Fruit fly (Drosophila melanogaster) whole organism, adult: ENCODE results near the gene CG14104.

Source experiments
- CG11617 ChIP-seq: fragments of 200-800 bp; sonication (Bioruptor generic); optimal IDR thresholded peaks from 2 replicates; lab custom pipeline; 2017; ENCODE audit warnings: mild to moderate bottlenecking, missing biosample characterization, missing genetic modification reagents, missing genetic modification characterization
- CG12768 ChIP-seq: fragments of 200-800 bp; sonication (Bioruptor generic); optimal IDR thresholded peaks from 2 replicates; lab custom pipeline; 2017; ENCODE audit warnings: missing biosample characterization, missing genetic modification characterization, mild to moderate bottlenecking, moderate library complexity, missing genetic modification reagents
- CG14711 ChIP-seq: fragments of 200-800 bp; sonication (Bioruptor generic); optimal IDR thresholded peaks from 2 replicates; lab custom pipeline; 2018; ENCODE audit warnings: missing biosample characterization, mild to moderate bottlenecking, missing genetic modification characterization, moderate library complexity
- CG1620 ChIP-seq: fragments of 200-800 bp; sonication (Bioruptor generic); optimal IDR thresholded peaks from 2 replicates; lab custom pipeline; 2016; ENCODE audit warnings: missing biosample characterization, missing genetic modification characterization
- CG33017 ChIP-seq: fragments of 200-800 bp; sonication (Bioruptor generic); optimal IDR thresholded peaks from 2 replicates; lab custom pipeline; 2018; ENCODE audit warnings: missing biosample characterization, mild to moderate bottlenecking, missing genetic modification characterization, moderate library complexity
- CG5204 ChIP-seq: fragments of 200-800 bp; sonication (Bioruptor generic); optimal IDR thresholded peaks from 2 replicates; lab custom pipeline; 2016; ENCODE audit warnings: missing biosample characterization, missing genetic modification characterization
- CG7045 ChIP-seq: fragments of 200-800 bp; sonication (Bioruptor generic); optimal IDR thresholded peaks from 2 replicates; lab custom pipeline; 2017; ENCODE audit warnings: missing biosample characterization, mild to moderate bottlenecking, missing genetic modification characterization
- CG7101 ChIP-seq: fragments of 200-800 bp; sonication (Bioruptor generic); optimal IDR thresholded peaks from 2 replicates; lab custom pipeline; 2018; ENCODE audit warnings: missing biosample characterization, mild to moderate bottlenecking, missing genetic modification characterization, moderate library complexity
- Clk ChIP-seq: fragments of 200-800 bp; sonication (Bioruptor generic); optimal IDR thresholded peaks from 2 replicates; lab custom pipeline; 2017; ENCODE audit warnings: missing biosample characterization, missing genetic modification characterization
- Crg-1 ChIP-seq: fragments of 200-800 bp; sonication (Bioruptor generic); optimal IDR thresholded peaks from 2 replicates; lab custom pipeline; 2016; ENCODE audit warnings: missing biosample characterization, missing genetic modification characterization
- Hr96 ChIP-seq: fragments of 200-800 bp; sonication (Bioruptor generic); optimal IDR thresholded peaks from 2 replicates; lab custom pipeline; 2016; ENCODE audit warnings: missing biosample characterization, missing genetic modification characterization
- Mnt ChIP-seq: fragments of 200-800 bp; sonication (Bioruptor generic); optimal IDR thresholded peaks from 2 replicates; lab custom pipeline; 2016; ENCODE audit warnings: missing biosample characterization, mild to moderate bottlenecking, missing genetic modification characterization
- bab1 ChIP-seq: fragments of 200-800 bp; sonication (Bioruptor generic); optimal IDR thresholded peaks from 3 replicates; lab custom pipeline; 2019; ENCODE audit warnings: missing biosample characterization, mild to moderate bottlenecking, missing genetic modification characterization, moderate library complexity
- cic ChIP-seq: fragments of 200-800 bp; sonication (Bioruptor generic); optimal IDR thresholded peaks from 2 replicates; lab custom pipeline; 2017; ENCODE audit warnings: missing biosample characterization, mild to moderate bottlenecking, missing genetic modification characterization, moderate library complexity
- cnc ChIP-seq, 2 experiments: fragments of >200 bp; optimal IDR thresholded peaks; 2 replicates each; lab custom pipeline; 2017
- kay ChIP-seq: fragments of 200-800 bp; sonication (Bioruptor generic); peaks from one replicate; lab custom pipeline; 2016; ENCODE audit warnings: missing biosample characterization, missing genetic modification characterization, borderline replicate concordance
- ovo ChIP-seq: fragments of 200-800 bp; sonication (Bioruptor generic); optimal IDR thresholded peaks from 2 replicates; lab custom pipeline; 2016; ENCODE audit warnings: missing biosample characterization, missing genetic modification characterization
- pad ChIP-seq: fragments of 200-800 bp; sonication (Bioruptor generic); optimal IDR thresholded peaks from 3 replicates; lab custom pipeline; 2017; ENCODE audit warnings: missing biosample characterization, missing genetic modification characterization, mild to moderate bottlenecking, moderate library complexity, missing genetic modification reagents
- tj ChIP-seq: fragments of 200-800 bp; sonication (Bioruptor generic); optimal IDR thresholded peaks from 3 replicates; lab custom pipeline; 2017; ENCODE audit warnings: missing biosample characterization, mild to moderate bottlenecking, missing genetic modification characterization, moderate library complexity
- toe ChIP-seq: fragments of 200-800 bp; sonication (Bioruptor generic); optimal IDR thresholded peaks from 2 replicates; lab custom pipeline; 2016; ENCODE audit warnings: missing biosample characterization, missing genetic modification characterization

The CG14104 gene

DNA sequence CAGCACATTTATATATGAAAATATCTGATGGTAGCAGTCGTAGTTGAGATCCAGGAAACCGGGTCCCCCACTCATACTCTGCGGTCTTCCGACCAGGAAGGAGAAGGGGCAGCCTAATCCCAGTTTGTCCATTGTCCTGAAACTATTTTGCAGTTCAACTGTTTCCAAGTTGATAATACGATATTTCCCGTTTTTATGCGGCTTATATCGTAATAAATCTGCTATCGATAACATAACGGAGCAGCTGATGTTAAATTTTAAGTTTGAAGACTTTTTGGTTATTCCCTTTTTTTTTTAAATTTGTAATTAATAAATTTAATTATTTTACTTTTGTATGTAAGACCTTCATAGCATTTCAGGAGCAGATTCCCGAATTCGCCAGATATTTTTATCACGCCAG is 5.9 kb downstream of the CG14104 start, which contains the start of gene CG14102:
Gene CG14102 (minus strand): TSS at position 187 of the 400 bp plus-strand sequence.
- TF ChIP-seq CG14711, result no peak
- no peak for TF ChIP-seq CG12768 (GFP tag; lab: Kevin White, UChicago)
- TF ChIP-seq Clk (GFP tag; lab: Kevin White, UChicago), result no peak
- TF ChIP-seq CG11617 (GFP tag; lab: Kevin White, UChicago), result no peak
- no peak for TF ChIP-seq Hr96 (GFP tag; lab: Kevin White, UChicago)
- TF ChIP-seq CG7045 (GFP tag; lab: Kevin White, UChicago), result no peak
- TF ChIP-seq ovo (GFP tag; lab: Kevin White, UChicago), result no peak
- no peak for TF ChIP-seq Crg-1 (GFP tag; lab: Kevin White, UChicago)
- no peak for TF ChIP-seq CG5204
- TF ChIP-seq CG1620 (GFP tag; lab: Kevin White, UChicago), result no peak
- TF ChIP-seq kay (GFP tag; lab: Kevin White, UChicago), result no peak
- TF ChIP-seq bab1, result no peak
- no peak for TF ChIP-seq CG33017 (tag; lab: Kevin White, UChicago)

DNA sequence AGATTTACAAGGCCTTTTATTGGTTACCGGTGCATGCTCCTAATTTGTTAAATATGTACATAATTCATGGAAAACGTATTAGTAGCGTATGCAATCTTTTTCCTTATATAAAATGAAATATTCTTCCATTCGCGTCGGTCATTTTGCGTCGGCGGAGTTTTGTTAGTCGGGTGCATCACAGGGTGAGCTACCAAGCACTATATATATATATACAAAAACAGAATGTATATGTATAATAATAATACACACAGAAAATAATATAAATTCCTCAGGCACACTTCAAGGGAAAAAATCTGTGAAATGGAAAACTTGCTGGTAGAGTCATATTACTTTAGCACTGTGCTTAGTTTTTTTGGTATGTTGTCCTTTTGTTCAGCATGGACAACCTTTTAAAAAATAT is 8.0 kb downstream of the CG14104 start, which contains the start of gene Ir76a:
Gene Ir76a (plus strand): TSS at position 301 of the 400 bp plus-strand sequence.
- TF ChIP-seq bab1 (no peak), Hr96 (GFP tag; lab: Kevin White, UChicago) (no peak), pad (no peak), CG5204 (no peak), Crg-1 (GFP tag; lab: Kevin White, UChicago) (no peak), tj (GFP tag; lab: Kevin White, UChicago) (peak; percentile 25)

DNA sequence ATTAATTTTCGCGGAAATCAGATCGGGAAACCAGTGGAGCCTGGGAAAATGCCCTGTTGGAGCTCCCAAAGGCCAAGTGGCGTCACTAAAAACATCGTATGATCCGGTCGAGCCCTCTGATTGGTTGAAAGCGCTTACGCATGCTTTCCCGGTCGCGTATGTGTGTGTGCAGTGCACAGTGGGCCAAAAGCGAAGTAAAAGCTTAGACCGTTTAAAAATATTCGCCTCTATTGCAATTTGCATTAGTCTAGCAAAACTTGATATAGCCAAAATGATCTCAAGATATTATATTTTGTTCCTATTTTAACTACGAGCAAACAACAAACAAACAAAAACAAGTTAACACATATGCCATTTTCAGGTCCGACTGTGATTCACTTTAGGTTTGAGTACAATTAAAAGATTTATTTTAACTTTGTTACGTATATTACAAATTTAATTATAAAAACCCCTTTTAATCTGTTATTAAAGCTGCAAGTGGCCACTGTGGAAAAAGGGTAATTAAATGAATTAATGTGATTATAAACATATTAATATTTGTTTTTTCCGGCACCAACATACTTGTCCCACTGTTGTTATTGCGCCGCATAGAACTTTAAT is 12.7 kb downstream of the CG14104 start:
- TF ChIP-seq Clk (GFP tag; lab: Kevin White, UChicago) (peak; percentile 69), CG7101 (peak; percentile 84), toe (GFP tag; lab: Kevin White, UChicago) (peak; percentile 86), Mnt (GFP tag; lab: Kevin White, UChicago) (peak; percentile 82), CG14711 (peak; percentile 59), tj (GFP tag; lab: Kevin White, UChicago) (peak; percentile 80), CG11617 (GFP tag; lab: Kevin White, UChicago) (peak; percentile 96), Crg-1 (GFP tag; lab: Kevin White, UChicago) (peak; percentile 85), cnc (optimal IDR thresholded peaks at IDR 0.05; lab: Kevin White, UChicago) (no peak), CG1620 (GFP tag; lab: Kevin White, UChicago) (peak; percentile 75), Hr96 (GFP tag; lab: Kevin White, UChicago) (peak; percentile 78), CG12768 (GFP tag; lab: Kevin White, UChicago) (peak; percentile 89), ovo (GFP tag; lab: Kevin White, UChicago) (peak; percentile 61), CG33017 (tag; lab: Kevin White, UChicago) (peak; percentile 87), CG7045 (GFP tag; lab: Kevin White, UChicago) (peak; percentile 90), kay (GFP tag; lab: Kevin White, UChicago) (peak; percentile 98), pad (peak; percentile 71), bab1 (peak; percentile 91), CG5204 (no peak), cic (peak; percentile 66)

DNA sequence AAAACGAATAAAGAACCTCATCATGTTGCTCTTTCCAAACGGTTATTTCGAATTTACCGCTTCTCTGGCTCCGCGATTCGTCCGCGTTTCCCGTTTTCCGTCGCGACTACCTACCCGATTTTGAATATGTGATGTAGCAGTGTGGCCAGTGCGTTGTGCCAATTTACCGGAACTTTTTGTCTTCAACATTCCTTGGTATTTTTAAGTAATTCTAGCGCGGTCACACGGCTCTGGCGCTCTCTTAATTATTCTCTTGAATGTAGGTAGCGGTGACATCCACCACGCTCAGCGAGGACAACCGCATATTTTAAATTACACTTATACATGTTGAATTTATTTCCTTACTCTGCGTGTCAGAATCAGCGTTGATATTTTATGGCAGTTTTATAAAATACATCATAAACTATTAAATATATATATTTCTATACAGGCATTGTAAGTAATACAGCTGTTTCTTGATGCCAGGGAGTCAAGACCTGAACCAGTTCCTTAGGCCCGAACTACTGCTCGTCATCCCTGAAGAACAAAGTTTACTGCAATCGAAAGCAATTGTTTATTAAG is 13.5 kb downstream of the CG14104 start, which contains the start of the genes CG42637, Gyc76C and SREBP:
Gene CG42637 (minus strand): TSS at position 132 of the 561 bp plus-strand sequence.
Gene Gyc76C (minus strand): TSS at position 132 of the 561 bp plus-strand sequence.
Gene SREBP (plus strand): TSS at position 498 of the 561 bp plus-strand sequence.
- TF ChIP-seq Crg-1 (GFP tag; lab: Kevin White, UChicago) (no peak), bab1 (peak; percentile 31), kay (GFP tag; lab: Kevin White, UChicago) (peak; percentile 90), ovo (GFP tag; lab: Kevin White, UChicago) (peak; percentile 81), tj (GFP tag; lab: Kevin White, UChicago) (peak; percentile 42)

DNA sequence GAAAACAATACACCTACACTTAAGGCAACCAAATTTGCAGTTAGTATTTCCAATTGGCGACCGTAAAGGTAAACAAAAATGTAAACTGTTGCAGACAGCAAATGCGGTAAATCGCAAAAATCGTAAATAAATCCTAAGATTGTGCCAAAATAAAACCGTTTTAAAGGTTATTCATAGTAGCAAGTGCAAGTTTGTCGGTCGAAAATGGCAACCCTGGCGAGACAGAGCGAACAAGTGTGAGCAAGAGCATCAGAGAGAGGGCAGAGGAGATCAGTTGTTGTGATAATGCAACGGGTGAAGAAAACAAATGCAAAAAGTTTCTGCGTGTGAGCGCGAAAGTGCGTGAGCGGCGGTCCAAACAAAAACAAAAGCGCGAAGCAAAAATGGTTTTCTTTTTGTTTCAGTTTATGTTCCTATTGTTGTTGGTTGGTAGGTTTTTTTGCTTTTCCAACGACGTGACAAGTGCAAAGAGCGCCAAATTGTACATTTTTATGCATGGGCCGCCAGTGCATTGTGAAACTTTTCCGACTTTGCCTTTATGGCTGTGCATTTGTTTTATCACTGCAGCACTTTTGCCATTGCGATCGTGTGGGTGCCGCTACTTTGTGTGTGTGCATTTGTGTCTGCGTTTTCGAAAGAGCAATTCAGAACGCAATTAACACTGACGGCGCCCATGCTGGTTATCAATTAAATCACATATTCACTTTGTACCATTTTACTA is 14.1 kb downstream of the CG14104 start:
- TF ChIP-seq Crg-1 (GFP tag; lab: Kevin White, UChicago) (no peak), tj (GFP tag; lab: Kevin White, UChicago) (peak; percentile 58), CG14711 (peak; percentile 91), CG1620 (GFP tag; lab: Kevin White, UChicago) (no peak), Hr96 (GFP tag; lab: Kevin White, UChicago) (no peak), CG12768 (GFP tag; lab: Kevin White, UChicago) (peak; percentile 65), kay (GFP tag; lab: Kevin White, UChicago) (no peak), bab1 (no peak), cnc (optimal IDR thresholded peaks at IDR 0.05; lab: Kevin White, UChicago) (no peak), cic (no peak), ovo (GFP tag; lab: Kevin White, UChicago) (no peak)

DNA sequence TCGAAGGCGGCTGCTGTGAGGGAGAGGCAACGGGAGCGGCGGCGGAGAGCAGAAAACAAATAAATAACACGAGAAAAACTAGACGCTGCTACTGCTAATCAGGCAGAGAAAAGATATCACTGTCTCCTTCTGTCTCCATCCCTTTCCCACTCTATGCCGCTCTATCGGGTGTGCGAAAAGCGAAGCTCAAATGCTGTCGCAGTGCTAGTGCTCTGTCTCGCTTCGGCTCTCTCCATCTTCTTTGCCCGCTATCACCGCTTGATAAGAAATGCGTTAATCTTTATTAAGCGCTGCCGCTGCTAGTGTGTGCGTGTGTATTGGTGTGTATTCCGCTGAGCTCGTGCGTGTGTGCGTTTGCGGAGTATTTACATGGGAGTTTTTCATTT is 15.3 kb downstream of the CG14104 start:
- peak; percentile 36 for TF ChIP-seq CG33017 (tag; lab: Kevin White, UChicago)
- no peak for TF ChIP-seq Hr96 (GFP tag; lab: Kevin White, UChicago)
- peak; percentile 57 for TF ChIP-seq CG12768 (GFP tag; lab: Kevin White, UChicago)
- no peak for TF ChIP-seq CG1620 (GFP tag; lab: Kevin White, UChicago)
- TF ChIP-seq CG7045 (GFP tag; lab: Kevin White, UChicago), result no peak
- TF ChIP-seq CG14711, result peak; percentile 16
- TF ChIP-seq Crg-1 (GFP tag; lab: Kevin White, UChicago), result no peak
- no peak for TF ChIP-seq CG11617 (GFP tag; lab: Kevin White, UChicago)
- no peak for TF ChIP-seq toe (GFP tag; lab: Kevin White, UChicago)
- peak; percentile 35 for TF ChIP-seq ovo (GFP tag; lab: Kevin White, UChicago)
- TF ChIP-seq CG5204, result no peak
- TF ChIP-seq tj (GFP tag; lab: Kevin White, UChicago), result peak; percentile 44
- no peak for TF ChIP-seq CG7101
- no peak for TF ChIP-seq cnc (optimal IDR thresholded peaks at IDR 0.05; lab: Kevin White, UChicago)
- no peak for TF ChIP-seq kay (GFP tag; lab: Kevin White, UChicago)
- TF ChIP-seq Mnt (GFP tag; lab: Kevin White, UChicago), result no peak
- peak; percentile 79 for TF ChIP-seq cic
- TF ChIP-seq bab1, result no peak
- no peak for TF ChIP-seq Clk (GFP tag; lab: Kevin White, UChicago)
- peak; percentile 27 for TF ChIP-seq pad
